Fruit fly (Drosophila melanogaster) whole organism: Measurements from ENCODE around the gene CG14411.

Experiments used
- CG8478 ChIP-seq: fragments of >200 bp; optimal IDR thresholded peaks from 2 replicates; lab custom pipeline; 2018; ENCODE audit warnings: inconsistent platforms
- Dll ChIP-seq: fragments of >200 bp; optimal IDR thresholded peaks from 2 replicates; lab custom pipeline; 2017
- EcR ChIP-seq, 2 experiments: fragments of >200 bp; optimal IDR thresholded peaks; 2 replicates each; lab custom pipeline; 2017; ENCODE audit warnings: missing biosample characterization in 2 of 2, missing genetic modification characterization in 2 of 2, missing genetic modification reagents in 2 of 2
- pan ChIP-seq: fragments of >200 bp; optimal IDR thresholded peaks from 2 replicates; lab custom pipeline; 2017
- psq ChIP-seq: fragments of >200 bp; optimal IDR thresholded peaks from 2 replicates; lab custom pipeline; 2017
- usp ChIP-seq: fragments of >200 bp; optimal IDR thresholded peaks from 2 replicates; lab custom pipeline; 2017; ENCODE audit warnings: missing biosample characterization, missing genetic modification characterization, mixed read lengths

The CG14411 gene

dm6 chrX:14827643-14828042 is 4.8 kb upstream of the CG14411 start:
- TF ChIP-seq Dll (lab: Kevin White, UChicago) (no peak), usp (GFP tag; lab: Kevin White, UChicago) (no peak), CG8478 (no peak), pan (no peak), EcR (GFP tag; optimal IDR thresholded peaks at IDR 0.05; lab: Kevin White, UChicago) (no peak), psq (no peak)

- TF ChIP-seq psq (no peak), EcR (GFP tag; optimal IDR thresholded peaks at IDR 0.05; lab: Kevin White, UChicago) (no peak), CG8478 (no peak), Dll (lab: Kevin White, UChicago) (no peak), usp (GFP tag; lab: Kevin White, UChicago) (no peak), pan (no peak)
Measured at dm6 chrX:14831713-14832561, 510 bp upstream of the CG14411 start, which contains the start of gene CG14408. CG14408 (minus strand) TSS chrX:14832033.

dm6 chrX:14836425-14836824 is 4.0 kb downstream of the CG14411 start, which contains the start of gene CG14410:
CG14410 (plus strand) TSS chrX:14836725.
- TF ChIP-seq EcR (GFP tag; optimal IDR thresholded peaks at IDR 0.05; lab: Kevin White, UChicago): no peak
- no peak for TF ChIP-seq psq
- no peak for TF ChIP-seq usp (GFP tag; lab: Kevin White, UChicago)
- TF ChIP-seq CG8478: no peak
- no peak for TF ChIP-seq Dll (lab: Kevin White, UChicago)
- TF ChIP-seq pan: no peak

- TF ChIP-seq pan (no peak), psq (no peak), usp (GFP tag; lab: Kevin White, UChicago) (no peak), EcR (GFP tag; optimal IDR thresholded peaks at IDR 0.05; lab: Kevin White, UChicago) (no peak), Dll (lab: Kevin White, UChicago) (no peak), CG8478 (no peak)
Measured at dm6 chrX:14837983-14838382, 5.5 kb downstream of the CG14411 start, which contains the start of gene Grx5. Grx5 (minus strand) TSS chrX:14838198.

- TF ChIP-seq psq (no peak), EcR (GFP tag; optimal IDR thresholded peaks at IDR 0.05; lab: Kevin White, UChicago) (no peak), pan (no peak), usp (GFP tag; lab: Kevin White, UChicago) (no peak), CG8478 (no peak), Dll (lab: Kevin White, UChicago) (no peak)
Measured at dm6 chrX:14839047-14839446, 6.6 kb downstream of the CG14411 start, which contains the start of the genes CG32590 and Flo2. CG32590 (minus strand) TSS chrX:14839106. Flo2 (plus strand) TSS chrX:14839376.

- TF ChIP-seq psq (no peak), pan (no peak), usp (GFP tag; lab: Kevin White, UChicago) (no peak), CG8478 (no peak), EcR (GFP tag; optimal IDR thresholded peaks at IDR 0.05; lab: Kevin White, UChicago) (no peak), Dll (lab: Kevin White, UChicago) (no peak)
Measured at dm6 chrX:14839739-14840347, 7.4 kb downstream of the CG14411 start.

- TF ChIP-seq CG8478 (no peak), EcR (GFP tag; optimal IDR thresholded peaks at IDR 0.05; lab: Kevin White, UChicago) (no peak), Dll (lab: Kevin White, UChicago) (no peak), usp (GFP tag; lab: Kevin White, UChicago) (no peak), pan (no peak), psq (no peak)
Measured at dm6 chrX:14840417-14840872, 8.0 kb downstream of the CG14411 start.

dm6 chrX:14841893-14842505 is 9.6 kb downstream of the CG14411 start:
- TF ChIP-seq EcR (GFP tag; optimal IDR thresholded peaks at IDR 0.05; lab: Kevin White, UChicago) (no peak), usp (GFP tag; lab: Kevin White, UChicago) (no peak), Dll (lab: Kevin White, UChicago) (no peak), CG8478 (no peak), psq (no peak), pan (no peak)

- TF ChIP-seq pan: no peak
Measured at dm6 chrX:14844657-14845056, 12.2 kb downstream of the CG14411 start, which contains the start of gene CG12539. CG12539 (minus strand) TSS chrX:14844757.

- TF ChIP-seq EcR (GFP tag; optimal IDR thresholded peaks at IDR 0.05; lab: Kevin White, UChicago): peak in 1 of 2 experiments; percentile 65
- TF ChIP-seq CG8478: no peak
- TF ChIP-seq psq: no peak
- TF ChIP-seq pan: no peak
- no peak for TF ChIP-seq usp (GFP tag; lab: Kevin White, UChicago)
- TF ChIP-seq Dll (lab: Kevin White, UChicago): no peak
Measured at dm6 chrX:14846116-14846614, 13.7 kb downstream of the CG14411 start.

- TF ChIP-seq CG8478 (no peak), EcR (GFP tag; optimal IDR thresholded peaks at IDR 0.05; lab: Kevin White, UChicago) (no peak), psq (no peak), usp (GFP tag; lab: Kevin White, UChicago) (no peak), Dll (lab: Kevin White, UChicago) (no peak), pan (no peak)
Measured at dm6 chrX:14848755-14849354, 16.4 kb downstream of the CG14411 start, which contains the start of gene CG9522. CG9522 (minus strand) TSS chrX:14848808.
